Worm (Caenorhabditis elegans): ENCODE results near the gene ssp-32.
A peak's percentile ranks its signal among the peaks of the same experiment; 100 is the strongest.

ssp-32 gene

DNA sequence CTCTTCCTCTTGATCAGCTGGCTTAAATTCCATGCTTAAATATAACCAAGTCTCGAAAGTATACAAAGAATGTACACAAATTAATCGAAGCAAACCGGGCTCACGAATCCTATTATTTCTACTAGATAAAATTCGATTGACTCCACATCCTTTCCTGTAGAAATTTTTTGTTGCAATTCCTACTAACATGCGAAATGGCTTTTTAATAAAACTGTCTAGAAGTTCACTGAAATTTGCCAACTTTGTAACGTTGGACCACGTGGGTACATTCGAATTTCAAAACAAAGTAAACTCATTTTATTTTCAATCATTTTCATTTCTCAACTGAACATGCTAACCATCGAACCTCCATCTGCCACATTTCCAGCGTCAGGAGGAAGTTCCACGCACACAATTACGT lies at the start of gene ssp-32:
Gene ssp-32, plus strand, starts transcription at position 301 of the 400 bp plus-strand sequence.
- TF ChIP-seq vab-7 (GFP tag; IDR thresholded peaks at IDR 0.05) (no peak), Y105C5A.15 (GFP tag; IDR thresholded peaks at IDR 0.05) (no peak), nhr-77 (tag; optimal IDR thresholded peaks at IDR 0.05) (no peak), attf-4 (tag; optimal IDR thresholded peaks at IDR 0.05) (no peak), hlh-30 (tag; optimal IDR thresholded peaks at IDR 0.05; ENCODE audit: insufficient read depth) (no peak), Y48G9A.11 (GFP tag; IDR thresholded peaks at IDR 0.05) (no peak), daf-12 (tag; optimal IDR thresholded peaks at IDR 0.05) (no peak), set-16 (GFP tag; IDR thresholded peaks at IDR 0.05) (no peak), dmd-9 (GFP tag; IDR thresholded peaks at IDR 0.05) (no peak)

- TF ChIP-seq mxl-2 (GFP tag; conservative IDR thresholded peaks at IDR 0.05), result no peak
- no peak for TF ChIP-seq nhr-77 (tag; optimal IDR thresholded peaks at IDR 0.05)
- no peak for TF ChIP-seq zfp-3 (GFP tag; conservative IDR thresholded peaks at IDR 0.05)
- no peak for TF ChIP-seq ztf-7 (tag; optimal IDR thresholded peaks at IDR 0.05)
- TF ChIP-seq fos-1 (tag; optimal IDR thresholded peaks at IDR 0.05), result no peak
- TF ChIP-seq duxl-1 (tag; optimal IDR thresholded peaks at IDR 0.05; ENCODE audit: poor library complexity), result no peak
- TF ChIP-seq jun-1 (tag; optimal IDR thresholded peaks at IDR 0.05), result no peak
- no peak for TF ChIP-seq mdl-1 (tag; optimal IDR thresholded peaks at IDR 0.05)
- no peak for TF ChIP-seq unc-130 (GFP tag; optimal IDR thresholded peaks at IDR 0.05)
- no peak for TF ChIP-seq T26A8.4 (GFP tag; IDR thresholded peaks at IDR 0.05)
- TF ChIP-seq lin-39 (tag; optimal IDR thresholded peaks at IDR 0.05), result no peak
- no peak for TF ChIP-seq nhr-6 (tag; optimal IDR thresholded peaks at IDR 0.05)
- TF ChIP-seq vab-7 (GFP tag; IDR thresholded peaks at IDR 0.05), result no peak
- no peak for TF ChIP-seq nhr-48 (tag; optimal IDR thresholded peaks at IDR 0.05)
- no peak for TF ChIP-seq ctbp-1 (GFP tag; IDR thresholded peaks at IDR 0.05)
Observed at ce11 chrIV:9846574-9846973, 48.6 kb upstream of the ssp-32 start, which contains the start of gene K07F5.6. Gene K07F5.6 (minus strand): TSS chrIV:9846674.

DNA sequence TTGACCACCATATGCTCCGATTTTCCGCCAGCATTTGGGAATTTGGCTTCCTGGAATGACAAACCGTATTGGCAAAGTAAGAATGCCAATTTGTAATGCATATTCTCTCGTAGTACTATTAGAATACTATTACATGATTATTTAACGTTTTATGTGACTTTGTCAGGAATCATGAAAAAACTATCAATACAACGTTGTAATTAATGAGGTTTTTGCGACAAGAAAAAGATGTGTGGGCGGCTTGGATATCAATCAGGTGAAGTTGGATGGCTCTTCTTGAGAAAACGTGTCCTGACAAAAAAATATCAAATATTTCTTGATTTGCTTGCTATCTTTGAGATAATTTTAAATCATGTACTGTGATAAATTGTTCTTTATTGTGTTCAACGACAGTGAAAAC lies 47.1 kb upstream of the ssp-32 start, which contains the start of gene K07F5.7:
Gene K07F5.7, minus strand, starts transcription at position 101 of the 400 bp plus-strand sequence.
- peak; percentile 64 for TF ChIP-seq aha-1 (tag)
- no peak for TF ChIP-seq ZK546.5 (tag; optimal IDR thresholded peaks at IDR 0.05)

DNA sequence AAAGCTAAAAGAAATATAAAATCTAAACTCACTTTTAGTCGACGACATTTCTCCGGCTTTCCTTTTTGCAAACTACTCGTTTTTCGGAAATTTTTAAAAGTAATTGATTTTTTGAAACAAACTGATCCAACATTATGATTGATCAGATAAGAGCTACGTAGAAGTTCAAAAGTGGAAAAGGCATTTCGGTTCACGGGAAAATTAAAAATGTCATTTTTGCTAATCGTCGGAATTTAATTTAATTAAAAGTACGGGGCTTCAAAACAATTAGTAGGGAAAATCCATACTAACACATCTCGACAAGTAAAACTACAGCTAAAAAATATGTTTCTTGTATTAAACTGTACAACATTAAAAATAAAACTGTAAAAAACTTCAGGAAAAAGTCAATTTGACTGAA lies 45.6 kb upstream of the ssp-32 start, which contains the start of gene K07F5.8:
Gene K07F5.8, minus strand, starts transcription at position 101 of the 400 bp plus-strand sequence.
- no peak for TF ChIP-seq madf-5 (GFP tag; IDR thresholded peaks at IDR 0.05)
- TF ChIP-seq F10B5.3 (tag; optimal IDR thresholded peaks at IDR 0.05), result no peak
- no peak for TF ChIP-seq egl-27 (tag; optimal IDR thresholded peaks at IDR 0.05)
- TF ChIP-seq snpc-1.2 (GFP tag; IDR thresholded peaks at IDR 0.05), result no peak
- TF ChIP-seq aly-2 (tag; optimal IDR thresholded peaks at IDR 0.05), result no peak
- TF ChIP-seq ztf-7 (tag; optimal IDR thresholded peaks at IDR 0.05), result no peak
- no peak for TF ChIP-seq saeg-2 (GFP tag; IDR thresholded peaks at IDR 0.05)
- TF ChIP-seq pha-4 (GFP tag; IDR thresholded peaks at IDR 0.05), result no peak
- no peak for TF ChIP-seq pha-4 (tag; optimal IDR thresholded peaks at IDR 0.05)
- TF ChIP-seq vab-7 (GFP tag; IDR thresholded peaks at IDR 0.05), result no peak
- no peak for TF ChIP-seq tag-97 (GFP tag; IDR thresholded peaks at IDR 0.05)
- no peak for TF ChIP-seq attf-4 (tag; optimal IDR thresholded peaks at IDR 0.05)
- no peak for TF ChIP-seq ceh-20 (GFP tag; IDR thresholded peaks at IDR 0.05)
- TF ChIP-seq ZK337.2 (GFP tag; IDR thresholded peaks at IDR 0.05), result no peak

- no peak for TF ChIP-seq T20F7.1 (GFP tag; optimal IDR thresholded peaks at IDR 0.05)
- no peak for TF ChIP-seq saeg-2 (GFP tag; IDR thresholded peaks at IDR 0.05)
- TF ChIP-seq dmd-8 (GFP tag; IDR thresholded peaks at IDR 0.05), result no peak
Observed at ce11 chrIV:9850931-9851330, 44.3 kb upstream of the ssp-32 start, which contains the start of gene ssp-10. Gene ssp-10 (minus strand): TSS chrIV:9851031.
